Worm (Caenorhabditis elegans) whole organism, late embryonic: ENCODE measurements around the gene M01H9.2.

Source experiments
- nfya-1 ChIP-seq: sonication (generic microtip); optimal IDR thresholded peaks from 2 replicates; lab custom pipeline; 2017; ENCODE audit warnings: missing genetic modification characterization, mild to moderate bottlenecking, missing compliant biosample characterization, antibody characterized with exemption, moderate library complexity
- pha-2 ChIP-seq: sonication (generic microtip); optimal IDR thresholded peaks from 2 replicates; lab custom pipeline; 2017; ENCODE audit warnings: mild to moderate bottlenecking, missing genetic modification characterization, missing compliant biosample characterization

- TF ChIP-seq nfya-1 (tag; lab: Kevin White, UChicago) (no peak), pha-2 (tag; lab: Kevin White, UChicago) (no peak)
Observed at ce11 chrIV:4472418-4473173, 9.6 kb upstream of the M01H9.2 start.
